Fruit fly (Drosophila melanogaster) whole organism, embryonic: ENCODE measurements around the gene Elp4.

Source experiments
- Atf3 ChIP-seq: fragments of 200-800 bp; sonication (Bioruptor generic); optimal IDR thresholded peaks from 3 replicates; lab custom pipeline; 2016; ENCODE audit warnings: missing biosample characterization, missing genetic modification characterization
- Awh ChIP-seq: fragments of 200-800 bp; sonication (Bioruptor generic); IDR thresholded peaks from 2 replicates; pipeline ENCODE4, ENCODE4 v1.3.6; 2022; ENCODE audit warnings: missing biosample characterization, missing genetic modification characterization
- BEAF-32 ChIP-seq: fragments of 200-800 bp; sonication (Bioruptor generic); optimal IDR thresholded peaks from 3 replicates; lab custom pipeline; 2017; ENCODE audit warnings: missing biosample characterization, missing genetic modification characterization, mild to moderate bottlenecking, moderate library complexity, missing genetic modification reagents
- Bgb ChIP-seq: fragments of 200-800 bp; sonication (Bioruptor generic); IDR thresholded peaks from 2 replicates; pipeline ENCODE4 v1.3.6; 2022; ENCODE audit warnings: missing biosample characterization, missing genetic modification characterization; ENCODE audit not compliant: partially characterized antibody
- CG11456 ChIP-seq: fragments of 200-800 bp; sonication (Bioruptor generic); IDR thresholded peaks from 3 replicates; pipeline ENCODE4 v1.3.6; 2022; ENCODE audit warnings: missing biosample characterization, missing genetic modification characterization
- CG11504 ChIP-seq: fragments of 200-800 bp; sonication (Bioruptor generic); optimal IDR thresholded peaks from 3 replicates; lab custom pipeline; 2019; ENCODE audit warnings: missing biosample characterization, mild to moderate bottlenecking, missing genetic modification characterization, moderate library complexity
- CG15514 ChIP-seq: fragments of 200-800 bp; sonication (Bioruptor generic); optimal IDR thresholded peaks from 3 replicates; lab custom pipeline; 2017; ENCODE audit warnings: missing biosample characterization, missing genetic modification characterization, mild to moderate bottlenecking, moderate library complexity, missing genetic modification reagents
- CG1647 ChIP-seq: fragments of 200-800 bp; sonication (Bioruptor generic); optimal IDR thresholded peaks from 3 replicates; lab custom pipeline; 2016; ENCODE audit warnings: missing biosample characterization, missing genetic modification characterization
- CG16813 ChIP-seq: fragments of 200-800 bp; sonication (Bioruptor generic); IDR thresholded peaks from 3 replicates; pipeline ENCODE4 v1.3.6; 2022; ENCODE audit warnings: missing biosample characterization, missing genetic modification characterization; ENCODE audit not compliant: partially characterized antibody
- CG17359 ChIP-seq: fragments of 200-800 bp; sonication (Bioruptor generic); optimal IDR thresholded peaks from 3 replicates; lab custom pipeline; 2018; ENCODE audit warnings: missing biosample characterization, mild to moderate bottlenecking, missing genetic modification characterization, moderate library complexity
- CG2116 ChIP-seq: fragments of 200-800 bp; sonication (Bioruptor generic); optimal IDR thresholded peaks from 3 replicates; lab custom pipeline; 2018; ENCODE audit warnings: missing biosample characterization, mild to moderate bottlenecking, missing genetic modification characterization
- CG2120 ChIP-seq: fragments of 200-800 bp; sonication (Bioruptor generic); optimal IDR thresholded peaks from 3 replicates; lab custom pipeline; 2016; ENCODE audit warnings: missing biosample characterization, missing genetic modification characterization
- CG2129 ChIP-seq: fragments of 200-800 bp; sonication (Bioruptor generic); IDR thresholded peaks from 2 replicates; pipeline ENCODE4 v1.3.6; 2022; ENCODE audit warnings: missing biosample characterization, missing genetic modification characterization; ENCODE audit not compliant: partially characterized antibody
- CG3065 ChIP-seq: fragments of 200-800 bp; sonication (Bioruptor generic); optimal IDR thresholded peaks from 2 replicates; lab custom pipeline; 2016; ENCODE audit warnings: missing biosample characterization, missing genetic modification characterization
- CG3847 ChIP-seq: fragments of 200-800 bp; sonication (Bioruptor generic); IDR thresholded peaks from 2 replicates; pipeline ENCODE4 v1.3.6; 2022; ENCODE audit warnings: missing biosample characterization, missing genetic modification characterization
- CG3995 ChIP-seq: fragments of 200-800 bp; sonication (Bioruptor generic); optimal IDR thresholded peaks from 3 replicates; lab custom pipeline; 2016; ENCODE audit warnings: missing biosample characterization, missing genetic modification characterization
- CG5953 ChIP-seq: fragments of 200-800 bp; sonication (Bioruptor generic); IDR thresholded peaks from 2 replicates; pipeline ENCODE4 v1.3.6; 2022; ENCODE audit warnings: missing biosample characterization, missing genetic modification characterization
- CG6175 ChIP-seq: fragments of 200-800 bp; sonication (Bioruptor generic); IDR thresholded peaks from 3 replicates; pipeline ENCODE4 v1.3.6; 2022; ENCODE audit warnings: missing biosample characterization, missing genetic modification characterization
- CG8388 ChIP-seq: fragments of 200-800 bp; sonication (Bioruptor generic); optimal IDR thresholded peaks from 2 replicates; lab custom pipeline; 2019; ENCODE audit warnings: missing biosample characterization, mild to moderate bottlenecking, missing genetic modification characterization, moderate library complexity
- CG9215 ChIP-seq: fragments of 200-800 bp; sonication (Bioruptor generic); IDR thresholded peaks from 2 replicates; pipeline ENCODE4 v1.3.6; 2022; ENCODE audit warnings: missing biosample characterization, missing genetic modification characterization
- CG9727 ChIP-seq: fragments of 200-800 bp; sonication (Bioruptor generic); optimal IDR thresholded peaks from 3 replicates; lab custom pipeline; 2017; ENCODE audit warnings: missing biosample characterization, mild to moderate bottlenecking, missing genetic modification characterization
- Dbx ChIP-seq: fragments of 200-800 bp; sonication (Bioruptor generic); IDR thresholded peaks from 3 replicates; pipeline ENCODE4 v1.3.6; 2022; ENCODE audit warnings: missing biosample characterization, missing genetic modification characterization
- Mes4 ChIP-seq: fragments of 200-800 bp; sonication (Bioruptor generic); optimal IDR thresholded peaks from 2 replicates; lab custom pipeline; 2016; ENCODE audit warnings: missing biosample characterization, missing genetic modification characterization
- Nf-YB ChIP-seq: fragments of 200-800 bp; sonication (Bioruptor generic); optimal IDR thresholded peaks from 3 replicates; lab custom pipeline; 2019; ENCODE audit warnings: missing biosample characterization, mild to moderate bottlenecking, missing genetic modification characterization, moderate library complexity
- Ravus ChIP-seq: fragments of 200-800 bp; sonication (Bioruptor generic); IDR thresholded peaks from 2 replicates; pipeline ENCODE4 v1.3.6; 2022; ENCODE audit warnings: missing biosample characterization, missing genetic modification characterization
- Side ChIP-seq: fragments of 200-800 bp; sonication (Bioruptor generic); optimal IDR thresholded peaks from 2 replicates; lab custom pipeline; 2016; ENCODE audit warnings: missing biosample characterization, missing genetic modification characterization
- Spps ChIP-seq: fragments of 200-800 bp; sonication (Bioruptor generic); optimal IDR thresholded peaks from 2 replicates; lab custom pipeline; 2018; ENCODE audit warnings: missing biosample characterization, mild to moderate bottlenecking, missing genetic modification characterization
- Sry-δ ChIP-seq: fragments of 200-800 bp; sonication (Bioruptor generic); optimal IDR thresholded peaks from 2 replicates; lab custom pipeline; 2016; ENCODE audit warnings: missing biosample characterization, missing genetic modification characterization
- Stat92E ChIP-seq, 3 experiments: fragments of >200 bp in 2 of 3; fragments of 200-800 bp in 1 of 3; sonication (Bioruptor generic) in 1 of 3; optimal IDR thresholded peaks; 2 replicates each; lab custom pipeline; 2017 to 2019; ENCODE audit warnings: missing biosample characterization in 3 of 3, missing genetic modification characterization in 3 of 3, mild to moderate bottlenecking in 1 of 3, moderate library complexity in 1 of 3
- Usf ChIP-seq: fragments of 200-800 bp; sonication (Bioruptor generic); optimal IDR thresholded peaks from 2 replicates; lab custom pipeline; 2017; ENCODE audit warnings: missing genotype, missing biosample characterization, missing genetic modification characterization
- bbx ChIP-seq: fragments of 200-800 bp; sonication (Bioruptor generic); IDR thresholded peaks from 2 replicates; pipeline ENCODE4 v1.3.6; 2022; ENCODE audit warnings: missing biosample characterization, missing genetic modification characterization; ENCODE audit not compliant: partially characterized antibody
- cwo ChIP-seq: fragments of 200-800 bp; sonication (Bioruptor generic); optimal IDR thresholded peaks from 3 replicates; lab custom pipeline; 2017; ENCODE audit warnings: missing biosample characterization, missing genetic modification characterization, mild to moderate bottlenecking, moderate library complexity, missing genetic modification reagents
- disco-r ChIP-seq: fragments of 200-800 bp; sonication (Bioruptor generic); optimal IDR thresholded peaks from 2 replicates; lab custom pipeline; 2016; ENCODE audit warnings: missing biosample characterization, missing genetic modification characterization
- dpn ChIP-seq, 2 experiments: fragments of 200-800 bp; sonication (Bioruptor generic); optimal IDR thresholded peaks; 3 replicates each; lab custom pipeline; 2016; ENCODE audit warnings: missing biosample characterization in 2 of 2, missing genetic modification characterization in 2 of 2
- fu2 ChIP-seq: fragments of 200-800 bp; sonication (Bioruptor generic); optimal IDR thresholded peaks from 2 replicates; lab custom pipeline; 2016; ENCODE audit warnings: missing biosample characterization, missing genetic modification characterization
- gce ChIP-seq: fragments of 200-800 bp; sonication (Bioruptor generic); IDR thresholded peaks from 3 replicates; pipeline ENCODE4 v1.3.6; 2022; ENCODE audit warnings: missing biosample characterization, missing genetic modification characterization
- hkb ChIP-seq, 2 experiments: fragments of 200-800 bp in 1 of 2; fragments of >200 bp in 1 of 2; sonication (Bioruptor generic) in 1 of 2; IDR thresholded peaks in 1 of 2; optimal IDR thresholded peaks in 1 of 2; 2 replicates each; pipeline versions ENCODE4 v1.3.6 to Lab custom; 2017 to 2022; ENCODE audit warnings: missing biosample characterization in 1 of 2, missing genetic modification characterization in 1 of 2
- inv ChIP-seq: fragments of 200-800 bp; sonication (Bioruptor generic); IDR thresholded peaks from 2 replicates; pipeline ENCODE4 v1.3.6; 2022; ENCODE audit warnings: missing biosample characterization, missing genetic modification characterization; ENCODE audit not compliant: partially characterized antibody
- mld ChIP-seq: fragments of 200-800 bp; sonication (Bioruptor generic); IDR thresholded peaks from 3 replicates; pipeline ENCODE4 v1.3.6; 2022; ENCODE audit warnings: missing biosample characterization, missing genetic modification characterization; ENCODE audit not compliant: partially characterized antibody
- nerfin-2 ChIP-seq: fragments of 200-800 bp; sonication (Bioruptor generic); IDR thresholded peaks from 2 replicates; pipeline ENCODE4 v1.3.6; 2022; ENCODE audit warnings: missing biosample characterization, missing genetic modification characterization; ENCODE audit not compliant: partially characterized antibody
- nmo ChIP-seq: fragments of 200-800 bp; sonication (Bioruptor generic); optimal IDR thresholded peaks from 2 replicates; lab custom pipeline; 2018; ENCODE audit warnings: missing biosample characterization, mild to moderate bottlenecking, missing genetic modification characterization, moderate library complexity
- org-1 ChIP-seq: fragments of 200-800 bp; sonication (Bioruptor generic); optimal IDR thresholded peaks from 2 replicates; lab custom pipeline; 2017; ENCODE audit warnings: missing biosample characterization, missing genetic modification characterization
- sens-2 ChIP-seq: fragments of 200-800 bp; sonication (Bioruptor generic); IDR thresholded peaks from 2 replicates; pipeline ENCODE4 v1.3.6; 2022; ENCODE audit warnings: missing biosample characterization, missing genetic modification characterization
- shn ChIP-seq: fragments of 200-800 bp; sonication (Bioruptor generic); optimal IDR thresholded peaks from 3 replicates; lab custom pipeline; 2016; ENCODE audit warnings: missing biosample characterization, missing genetic modification characterization
- slp2 ChIP-seq: fragments of 200-800 bp; sonication (Bioruptor generic); optimal IDR thresholded peaks from 2 replicates; lab custom pipeline; 2016; ENCODE audit warnings: missing biosample characterization, missing genetic modification characterization
- ssp ChIP-seq: fragments of 200-800 bp; sonication (Bioruptor generic); IDR thresholded peaks from 2 replicates; pipeline ENCODE4 v1.3.6; 2022; ENCODE audit warnings: missing biosample characterization, missing genetic modification characterization
- tna ChIP-seq: fragments of 200-800 bp; sonication (Bioruptor generic); IDR thresholded peaks from 2 replicates; pipeline ENCODE4 v1.3.6; 2022; ENCODE audit warnings: missing biosample characterization, missing genetic modification characterization; ENCODE audit not compliant: partially characterized antibody
- zen2 ChIP-seq: fragments of 200-800 bp; sonication (Bioruptor generic); IDR thresholded peaks from 3 replicates; pipeline ENCODE4 v1.3.6; 2022; ENCODE audit warnings: missing biosample characterization, missing genetic modification characterization; ENCODE audit not compliant: partially characterized antibody

Elp4 gene

dm6 chr2L:5541935-5542685 is 18.2 kb downstream of the Elp4 start, which contains the start of the genes Hel25E and Lam (continued):
- TF ChIP-seq Mes4, result no peak
- peak; percentile 83 for TF ChIP-seq Bgb (GFP tag; lab: Robert Waterston, UW)
- peak; percentile 85 for TF ChIP-seq zen2 (GFP tag; lab: Robert Waterston, UW)
- TF ChIP-seq bbx (GFP tag; lab: Robert Waterston, UW), result peak; percentile 69
- TF ChIP-seq Usf (GFP tag; lab: Kevin White, UChicago), result no peak
- no peak for TF ChIP-seq Atf3
- peak; percentile 13 for TF ChIP-seq CG9727
- peak; percentile 59; the same call in 1 of the 3 replicates for TF ChIP-seq mld
- TF ChIP-seq CG6175 (GFP tag; lab: Robert Waterston, UW), result no peak
- TF ChIP-seq CG9215 (GFP tag; lab: Robert Waterston, UW), result no peak
- TF ChIP-seq fu2, result no peak
- peak; percentile 75 for TF ChIP-seq nmo (GFP tag; lab: Kevin White, UChicago)
- peak in 1 of 2 experiments; percentile 11 for TF ChIP-seq dpn (GFP tag; optimal IDR thresholded peaks at IDR 0.05; lab: Kevin White, UChicago)
- TF ChIP-seq Nf-YB, result no peak
- TF ChIP-seq CG11456 (GFP tag; lab: Robert Waterston, UW), result no peak
- TF ChIP-seq Spps, result peak; percentile 18
- TF ChIP-seq CG8388 (GFP tag; lab: Kevin White, UChicago), result no peak
- no peak for TF ChIP-seq disco-r (GFP tag; lab: Kevin White, UChicago)
- no peak for TF ChIP-seq sens-2 (GFP tag; lab: Robert Waterston, UW)
- TF ChIP-seq CG1647 (GFP tag; lab: Kevin White, UChicago), result no peak
- no peak for TF ChIP-seq shn (GFP tag; lab: Kevin White, UChicago)
- peak; percentile 88 for TF ChIP-seq CG16813 (GFP tag; lab: Robert Waterston, UW)
- no peak for TF ChIP-seq Stat92E (GFP tag; optimal IDR thresholded peaks at IDR 0.05; lab: Kevin White, UChicago)
- peak; percentile 57 for TF ChIP-seq tna (GFP tag; lab: Robert Waterston, UW)
- no peak for TF ChIP-seq Awh (GFP tag; lab: Robert Waterston, UW)
- TF ChIP-seq nerfin-2 (GFP tag; lab: Robert Waterston, UW), result peak; percentile 78
- TF ChIP-seq Side, result peak; percentile 14
- no peak for TF ChIP-seq Ravus (GFP tag; lab: Robert Waterston, UW)
- peak; percentile 88 for TF ChIP-seq Sry-δ (GFP tag; lab: Kevin White, UChicago)
- no peak for TF ChIP-seq CG5953 (GFP tag; lab: Robert Waterston, UW)
- TF ChIP-seq Dbx (GFP tag; lab: Robert Waterston, UW), result no peak
- peak; percentile 94 for TF ChIP-seq CG17359 (tag; lab: Kevin White, UChicago)
- no peak for TF ChIP-seq cwo (GFP tag; lab: Kevin White, UChicago)
- no peak for TF ChIP-seq slp2 (GFP tag; lab: Kevin White, UChicago)
- TF ChIP-seq inv (GFP tag; lab: Robert Waterston, UW), result peak; percentile 81
- peak; percentile 69 for TF ChIP-seq CG3847 (GFP tag; lab: Robert Waterston, UW)
- TF ChIP-seq CG3995 (GFP tag; lab: Kevin White, UChicago), result peak; percentile 49
- TF ChIP-seq CG2120 (GFP tag; lab: Kevin White, UChicago), result peak; percentile 29
- peak; percentile 69 for TF ChIP-seq hkb (optimal IDR thresholded peaks at IDR 0.05; lab: Kevin White, UChicago)
- no peak for TF ChIP-seq hkb (GFP tag; IDR thresholded peaks at IDR 0.05; lab: Robert Waterston, UW)
- TF ChIP-seq BEAF-32 (GFP tag; lab: Kevin White, UChicago), result peak; percentile 94
- TF ChIP-seq gce (GFP tag; lab: Robert Waterston, UW), result no peak
- TF ChIP-seq CG3065 (GFP tag; lab: Kevin White, UChicago), result no peak
- TF ChIP-seq CG15514 (GFP tag; lab: Kevin White, UChicago), result peak; percentile 73
- no peak for TF ChIP-seq org-1
- TF ChIP-seq ssp (GFP tag; lab: Robert Waterston, UW), result no peak
- peak; percentile 89 for TF ChIP-seq CG2116 (GFP tag; lab: Kevin White, UChicago)
- TF ChIP-seq CG11504 (tag; lab: Kevin White, UChicago), result no peak
- TF ChIP-seq CG2129 (GFP tag; lab: Robert Waterston, UW), result peak; percentile 87
